Fruit fly (Drosophila melanogaster): ENCODE measurements around the gene Cyp313a4.

- TF ChIP-seq Hr4 (GFP tag; optimal IDR thresholded peaks at IDR 0.05) (no peak), OdsH (GFP tag; optimal IDR thresholded peaks at IDR 0.05) (no peak), CG8319 (GFP tag; optimal IDR thresholded peaks at IDR 0.05) (no peak), fd59A (GFP tag; optimal IDR thresholded peaks at IDR 0.05) (no peak), CG9139 (GFP tag; optimal IDR thresholded peaks at IDR 0.05) (no peak), dsx (GFP tag; optimal IDR thresholded peaks at IDR 0.05; ENCODE audit: poor library complexity, severe bottlenecking) (no peak), CG4318 (GFP tag; optimal IDR thresholded peaks at IDR 0.05) (no peak), pdm3 (GFP tag; optimal IDR thresholded peaks at IDR 0.05) (no peak), vri (GFP tag; optimal IDR thresholded peaks at IDR 0.05) (no peak), CG6854 (GFP tag; optimal IDR thresholded peaks at IDR 0.05) (no peak), Ets96B (tag; optimal IDR thresholded peaks at IDR 0.05) (no peak), salr (GFP tag; optimal IDR thresholded peaks at IDR 0.05) (no peak), achi (GFP tag; optimal IDR thresholded peaks at IDR 0.05) (no peak), CG32006 (GFP tag; optimal IDR thresholded peaks at IDR 0.05) (no peak)
Observed at dm6 chr3R:12704861-12705260, 23.7 kb upstream of the Cyp313a4 start, which contains the start of gene CG12279.

Measured in whole organism, prepupa.